Fruit fly (Drosophila melanogaster): Measurements from ENCODE around the gene Lip4.

- no peak for TF ChIP-seq CrebA (GFP tag; optimal IDR thresholded peaks at IDR 0.05; ENCODE audit: borderline replicate concordance)
- TF ChIP-seq N (GFP tag; optimal IDR thresholded peaks at IDR 0.05), result no peak
- no peak for TF ChIP-seq OdsH (GFP tag; optimal IDR thresholded peaks at IDR 0.05)
- no peak for TF ChIP-seq lola (GFP tag; optimal IDR thresholded peaks at IDR 0.05)
- no peak for TF ChIP-seq Abd-B (GFP tag; optimal IDR thresholded peaks at IDR 0.05)
- TF ChIP-seq Hr78 (GFP tag; optimal IDR thresholded peaks at IDR 0.05), result no peak
- no peak for TF ChIP-seq h (GFP tag; optimal IDR thresholded peaks at IDR 0.05)
- TF ChIP-seq Dfd (GFP tag; optimal IDR thresholded peaks at IDR 0.05), result no peak
- TF ChIP-seq CG9705 (GFP tag; optimal IDR thresholded peaks at IDR 0.05), result no peak
- TF ChIP-seq sv (GFP tag; optimal IDR thresholded peaks at IDR 0.05), result no peak
- TF ChIP-seq fru (GFP tag; optimal IDR thresholded peaks at IDR 0.05), result no peak
- no peak for TF ChIP-seq Dif (GFP tag; optimal IDR thresholded peaks at IDR 0.05; ENCODE audit: partially characterized antibody)
- TF ChIP-seq br (GFP tag; optimal IDR thresholded peaks at IDR 0.05), result no peak
Measured at dm6 chr2L:10499608-10500007, 27.8 kb upstream of the Lip4 start.

All from whole organism, wandering third instar larva.